Fruit fly (Drosophila melanogaster) whole organism, wandering third instar larva: Measurements from ENCODE around the gene Pgk.

Experiments used
- Abd-B ChIP-seq: fragments of >200 bp; optimal IDR thresholded peaks from 2 replicates; lab custom pipeline; 2017; ENCODE audit warnings: missing biosample characterization, missing genetic modification characterization
- CG32264 ChIP-seq: fragments of 200-800 bp; sonication (Bioruptor generic); optimal IDR thresholded peaks from 2 replicates; lab custom pipeline; 2016; ENCODE audit warnings: missing biosample characterization, missing genetic modification characterization
- CG9705 ChIP-seq: fragments of 200-800 bp; sonication (Bioruptor generic); optimal IDR thresholded peaks from 2 replicates; lab custom pipeline; 2018; ENCODE audit warnings: missing biosample characterization, mild to moderate bottlenecking, missing genetic modification characterization
- Dfd ChIP-seq: fragments of >200 bp; optimal IDR thresholded peaks from 2 replicates; lab custom pipeline; 2017; ENCODE audit warnings: missing biosample characterization, missing genetic modification characterization
- Dif ChIP-seq: fragments of 200-275, 200-300 bp; sonication (Bioruptor generic); optimal IDR thresholded peaks from 2 replicates; lab custom pipeline; 2018; ENCODE audit warnings: missing biosample characterization, missing genetic modification characterization; ENCODE audit not compliant: partially characterized antibody
- GATAd ChIP-seq: sonication (Bioruptor generic); optimal IDR thresholded peaks from 2 replicates; lab custom pipeline; 2016; ENCODE audit warnings: missing biosample characterization, missing genetic modification characterization
- HLH106 ChIP-seq: fragments of 200-800 bp; optimal IDR thresholded peaks from 3 replicates; lab custom pipeline; 2019; ENCODE audit warnings: missing biosample characterization, mild to moderate bottlenecking, missing genetic modification characterization, moderate library complexity
- Hnf4 ChIP-seq: fragments of 200-800 bp; sonication (Bioruptor generic); optimal IDR thresholded peaks from 2 replicates; lab custom pipeline; 2016; ENCODE audit warnings: missing biosample characterization, mild to moderate bottlenecking, missing genetic modification characterization
- Hr78 ChIP-seq: fragments of >200 bp; optimal IDR thresholded peaks from 2 replicates; lab custom pipeline; 2017; ENCODE audit warnings: missing biosample characterization, missing genetic modification characterization
- Hr83 ChIP-seq: fragments of 200-300 bp; sonication (Bioruptor generic); optimal IDR thresholded peaks from 2 replicates; lab custom pipeline; 2016; ENCODE audit warnings: missing biosample characterization, mild to moderate bottlenecking, missing genetic modification characterization, moderate library complexity; ENCODE audit not compliant: poor library complexity, severe bottlenecking
- Jra ChIP-seq: sonication (Bioruptor generic); optimal IDR thresholded peaks from 2 replicates; lab custom pipeline; 2016; ENCODE audit warnings: missing biosample characterization, missing genetic modification characterization
- Myc ChIP-seq: fragments of >200 bp; optimal IDR thresholded peaks from 2 replicates; lab custom pipeline; 2017
- N ChIP-seq: fragments of >200 bp; optimal IDR thresholded peaks from 2 replicates; lab custom pipeline; 2018; ENCODE audit warnings: missing biosample characterization, missing external identifiers, missing genetic modification characterization
- OdsH ChIP-seq: fragments of 200-800 bp; sonication (Bioruptor generic); optimal IDR thresholded peaks from 2 replicates; lab custom pipeline; 2016; ENCODE audit warnings: missing biosample characterization, mild to moderate bottlenecking, missing genetic modification characterization
- Rel ChIP-seq, 2 experiments: fragments of 200-800 bp; sonication (Bioruptor generic) in 1 of 2; optimal IDR thresholded peaks; 2 replicates in 1 of 2; 3 replicates in 1 of 2; lab custom pipeline; 2016 to 2019; ENCODE audit warnings: mild to moderate bottlenecking in 2 of 2, missing biosample characterization in 2 of 2, missing genetic modification characterization in 2 of 2, moderate library complexity in 1 of 2
- Sp1 ChIP-seq: fragments of 200-800 bp; sonication (Bioruptor generic); optimal IDR thresholded peaks from 3 replicates; lab custom pipeline; 2019; ENCODE audit warnings: missing biosample characterization, mild to moderate bottlenecking, missing genetic modification characterization, moderate library complexity
- Vsx2 ChIP-seq: fragments of 200-300, 225-300 bp; sonication (Bioruptor generic); optimal IDR thresholded peaks from 2 replicates; lab custom pipeline; 2018; ENCODE audit warnings: missing biosample characterization, missing genetic modification characterization; ENCODE audit not compliant: partially characterized antibody
- br ChIP-seq: fragments of 200-800 bp; sonication (Bioruptor generic); optimal IDR thresholded peaks from 2 replicates; lab custom pipeline; 2016; ENCODE audit warnings: missing biosample characterization, missing genetic modification characterization
- brk ChIP-seq: fragments of 200-800 bp; sonication (Bioruptor generic); optimal IDR thresholded peaks from 2 replicates; lab custom pipeline; 2016; ENCODE audit warnings: missing biosample characterization, mild to moderate bottlenecking, missing genetic modification characterization
- dl ChIP-seq, 2 experiments: fragments of 175-275, 200-275 bp in 1 of 2; fragments of 200-275 bp in 1 of 2; sonication (Bioruptor generic); optimal IDR thresholded peaks; lab custom pipeline; 2018; ENCODE audit warnings: mild to moderate bottlenecking in 2 of 2, missing biosample characterization in 2 of 2, missing genetic modification characterization in 2 of 2, moderate library complexity in 2 of 2; ENCODE audit not compliant: partially characterized antibody in 2 of 2, insufficient read depth in 1 of 2
- dmrt93B ChIP-seq: fragments of 200-800 bp; sonication (Bioruptor generic); optimal IDR thresholded peaks from 2 replicates; lab custom pipeline; 2018; ENCODE audit warnings: missing biosample characterization, mild to moderate bottlenecking, missing genetic modification characterization
- dsf ChIP-seq: sonication (Bioruptor generic); optimal IDR thresholded peaks from 2 replicates; lab custom pipeline; 2016; ENCODE audit warnings: missing biosample characterization, missing genetic modification characterization, borderline replicate concordance
- ey ChIP-seq: fragments of 200-800 bp; sonication (Bioruptor generic); optimal IDR thresholded peaks from 2 replicates; lab custom pipeline; 2016; ENCODE audit warnings: missing biosample characterization, missing genetic modification characterization
- foxo ChIP-seq, 2 experiments: fragments of 200-800 bp; sonication (Bioruptor generic); optimal IDR thresholded peaks; 2 replicates in 1 of 2; 3 replicates in 1 of 2; lab custom pipeline; 2016 to 2017; ENCODE audit warnings: missing biosample characterization in 2 of 2, missing genetic modification characterization in 2 of 2
- fru ChIP-seq: fragments of 200-800 bp; sonication (Bioruptor generic); optimal IDR thresholded peaks from 3 replicates; lab custom pipeline; 2016; ENCODE audit warnings: missing biosample characterization, mild to moderate bottlenecking, missing genetic modification characterization
- h ChIP-seq: fragments of 200-800 bp; sonication (Bioruptor generic); optimal IDR thresholded peaks from 3 replicates; lab custom pipeline; 2016; ENCODE audit warnings: missing biosample characterization, mild to moderate bottlenecking, missing genetic modification characterization
- jim ChIP-seq: fragments of 175-275, 200-325 bp; sonication (Bioruptor generic); optimal IDR thresholded peaks from 2 replicates; lab custom pipeline; 2016; ENCODE audit warnings: missing biosample characterization, mild to moderate bottlenecking, missing genetic modification characterization
- lola ChIP-seq: fragments of >200 bp; optimal IDR thresholded peaks from 2 replicates; lab custom pipeline; 2017; ENCODE audit warnings: missing biosample characterization, missing genetic modification characterization
- pan ChIP-seq: fragments of >200 bp; optimal IDR thresholded peaks from 2 replicates; lab custom pipeline; 2017
- psq ChIP-seq: fragments of 200-800 bp; sonication (Bioruptor generic); optimal IDR thresholded peaks from 3 replicates; lab custom pipeline; 2017; ENCODE audit warnings: missing biosample characterization, mild to moderate bottlenecking, missing genetic modification characterization, moderate library complexity
- rgr ChIP-seq: fragments of 200-800 bp; sonication (Bioruptor generic); optimal IDR thresholded peaks from 3 replicates; lab custom pipeline; 2016; ENCODE audit warnings: missing biosample characterization, mild to moderate bottlenecking, missing genetic modification characterization
- sage ChIP-seq: fragments of 200-800 bp; sonication (Bioruptor generic); optimal IDR thresholded peaks from 2 replicates; lab custom pipeline; 2016; ENCODE audit warnings: missing biosample characterization, mild to moderate bottlenecking, missing genetic modification characterization
- sv ChIP-seq: fragments of 200-800 bp; sonication (Bioruptor generic); optimal IDR thresholded peaks from 3 replicates; lab custom pipeline; 2016; ENCODE audit warnings: missing biosample characterization, missing genetic modification characterization
- usp ChIP-seq: fragments of >200 bp; optimal IDR thresholded peaks from 2 replicates; lab custom pipeline; 2017; ENCODE audit warnings: missing biosample characterization, missing genetic modification characterization

The Pgk gene

DNA sequence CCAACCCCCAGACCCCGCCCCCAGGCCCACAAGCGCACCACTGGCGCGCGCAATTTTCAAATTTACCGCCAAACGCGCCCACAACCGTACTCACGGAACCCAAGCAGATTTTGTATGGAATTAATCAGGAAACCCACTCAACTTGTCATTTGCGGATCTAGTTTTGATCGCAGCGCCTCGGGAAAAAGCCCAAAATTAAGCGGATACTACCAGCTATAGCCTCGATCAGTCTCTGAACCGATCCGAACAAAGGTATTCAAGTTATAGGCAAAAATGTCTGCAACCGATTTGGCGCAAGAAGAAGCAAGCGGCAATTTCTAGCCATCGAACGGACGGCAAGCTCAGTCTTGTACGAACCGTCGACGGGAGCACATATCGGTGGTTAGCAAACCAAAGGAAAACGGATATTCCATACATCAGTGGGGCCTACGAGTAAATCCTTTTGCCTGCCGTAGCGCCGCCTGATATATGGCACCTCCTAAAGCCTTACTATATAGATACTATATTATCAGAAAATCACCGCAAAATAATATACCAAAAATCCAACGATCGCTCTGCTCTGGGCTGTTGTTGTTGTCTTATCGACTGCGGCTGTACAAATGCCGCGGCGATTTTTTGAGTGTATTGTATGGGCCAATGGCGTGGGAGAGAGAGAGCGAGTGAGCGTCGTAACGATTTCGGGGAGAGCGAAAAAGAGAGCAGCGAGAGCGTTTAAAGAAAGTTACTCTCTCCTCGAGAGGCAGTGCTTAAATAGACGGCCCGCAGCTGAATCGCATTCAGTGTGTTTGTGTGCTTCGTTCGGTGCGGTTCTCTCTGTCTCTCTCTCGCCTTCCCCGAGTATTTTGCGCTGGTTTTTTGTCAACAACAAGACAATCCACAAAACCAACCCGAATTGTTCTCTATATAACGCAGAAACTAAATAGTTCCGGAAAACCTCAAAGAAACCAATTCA, at the start of gene Pgk:
Gene Pgk, minus strand, starts transcription at position 609 of the 952 bp plus-strand sequence.
- TF ChIP-seq br (GFP tag; lab: Kevin White, UChicago) (peak; percentile 61), dl (GFP tag; optimal IDR thresholded peaks at IDR 0.05; lab: Kevin White, UChicago; ENCODE audit: insufficient read depth in 1 of 2, partially characterized antibody in 2 of 2) (peak; percentile 98 to 99), OdsH (GFP tag; lab: Kevin White, UChicago) (peak; percentile 20), sv (GFP tag; lab: Kevin White, UChicago) (peak; percentile 54), fru (GFP tag; lab: Kevin White, UChicago) (peak; percentile 66), HLH106 (peak; percentile 59), lola (GFP tag; lab: Kevin White, UChicago) (no peak), usp (GFP tag; lab: Kevin White, UChicago) (no peak), Sp1 (GFP tag; lab: Kevin White, UChicago) (peak; percentile 87), GATAd (no peak), Vsx2 (GFP tag; lab: Kevin White, UChicago) (no peak), pan (no peak), foxo (GFP tag; optimal IDR thresholded peaks at IDR 0.05; lab: Kevin White, UChicago) (peak; percentile 38 to 47), Hnf4 (GFP tag; lab: Kevin White, UChicago) (peak; percentile 78), Jra (peak; percentile 43), ey (GFP tag; lab: Kevin White, UChicago) (peak; percentile 35), Hr83 (GFP tag; lab: Kevin White, UChicago) (peak; percentile 85), N (GFP tag; lab: Kevin White, UChicago) (no peak), Dif (peak; percentile 100), h (peak; percentile 79), brk (GFP tag; lab: Kevin White, UChicago) (peak; percentile 44), Rel (GFP tag; optimal IDR thresholded peaks at IDR 0.05; lab: Kevin White, UChicago) (peak; percentile 66), Rel (tag; optimal IDR thresholded peaks at IDR 0.05; lab: Kevin White, UChicago) (peak; percentile 63), psq (GFP tag; lab: Kevin White, UChicago) (peak; percentile 27), CG9705 (GFP tag; lab: Kevin White, UChicago) (no peak), CG32264 (GFP tag; lab: Kevin White, UChicago) (peak; percentile 64), jim (peak; percentile 49), rgr (GFP tag; lab: Kevin White, UChicago) (peak; percentile 62), Dfd (GFP tag; lab: Kevin White, UChicago) (no peak), dsf (peak; percentile 47), sage (GFP tag; lab: Kevin White, UChicago) (peak; percentile 80), Myc (lab: Kevin White, UChicago) (no peak)
- TF ChIP-seq, all 38 proteins: peak for 22

DNA sequence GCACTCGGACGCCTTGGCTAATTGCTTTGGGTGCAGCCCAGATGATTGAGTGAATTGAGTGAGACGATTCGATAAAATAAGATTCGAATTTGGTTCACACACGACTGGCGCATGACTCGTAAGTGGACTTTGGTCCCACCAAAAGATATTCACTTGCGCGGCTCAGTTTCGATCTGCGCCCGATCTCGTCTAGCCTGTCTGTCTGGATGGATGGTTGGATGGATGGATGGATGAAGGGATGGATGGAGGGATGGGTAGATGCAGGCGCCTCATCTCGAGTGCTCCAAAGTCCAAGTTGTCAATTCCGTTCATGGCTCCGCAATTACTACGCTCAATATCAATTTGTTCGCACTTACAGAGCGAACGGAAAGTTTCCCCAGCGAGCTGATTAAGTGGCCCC, 49.7 kb upstream of the Pgk start:
- TF ChIP-seq pan, result no peak
- no peak for TF ChIP-seq dl (GFP tag; optimal IDR thresholded peaks at IDR 0.05; lab: Kevin White, UChicago; ENCODE audit: insufficient read depth in 1 of 2, partially characterized antibody in 2 of 2)
- TF ChIP-seq Hr78 (GFP tag; lab: Kevin White, UChicago), result no peak
- TF ChIP-seq ey (GFP tag; lab: Kevin White, UChicago), result no peak
- no peak for TF ChIP-seq Vsx2 (GFP tag; lab: Kevin White, UChicago)
- TF ChIP-seq CG9705 (GFP tag; lab: Kevin White, UChicago), result no peak
- TF ChIP-seq HLH106, result no peak
- no peak for TF ChIP-seq Jra

DNA sequence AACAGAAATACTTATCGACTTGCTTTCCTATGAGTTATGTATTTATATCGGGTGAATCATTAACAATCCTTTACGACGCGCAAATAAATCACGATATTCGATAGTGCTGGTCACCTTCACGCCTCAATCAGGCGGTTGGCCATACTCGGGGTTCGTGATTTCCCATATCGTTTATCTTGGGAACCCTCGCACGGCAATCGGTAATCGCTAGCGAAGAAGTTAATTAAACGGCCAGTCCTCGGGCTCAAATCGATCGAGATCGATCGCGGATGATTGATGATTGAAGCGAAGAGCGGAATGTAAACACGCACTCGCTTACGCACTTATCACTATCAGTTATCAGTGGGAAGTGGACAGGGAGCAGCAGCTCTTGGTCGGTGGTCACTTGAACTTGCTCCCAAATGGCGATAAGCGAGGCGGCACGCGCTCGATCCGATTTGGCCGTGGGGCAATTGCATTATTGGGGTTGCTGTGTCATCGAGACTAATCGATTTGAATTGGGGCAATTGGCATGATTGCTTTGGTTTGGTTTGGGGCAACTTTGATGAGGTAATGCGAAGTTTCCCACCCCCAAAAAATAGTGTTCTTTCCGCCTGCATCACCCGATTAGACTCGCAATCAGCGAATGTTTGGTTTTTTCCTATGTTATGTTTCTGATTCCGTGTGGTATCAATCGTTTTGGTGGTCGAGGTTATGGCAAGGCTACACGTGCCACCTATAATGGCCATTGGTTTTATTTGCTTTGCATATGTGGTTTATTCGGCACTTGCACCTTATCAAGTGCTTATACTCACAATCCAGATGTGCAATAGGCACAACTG, 48.3 kb upstream of the Pgk start:
- TF ChIP-seq brk (GFP tag; lab: Kevin White, UChicago) (no peak), h (peak; percentile 28), Rel (GFP tag; optimal IDR thresholded peaks at IDR 0.05; lab: Kevin White, UChicago) (no peak), Rel (tag; optimal IDR thresholded peaks at IDR 0.05; lab: Kevin White, UChicago) (no peak), Abd-B (GFP tag; lab: Kevin White, UChicago) (no peak), psq (GFP tag; lab: Kevin White, UChicago) (no peak), dmrt93B (GFP tag; lab: Kevin White, UChicago) (no peak), Myc (lab: Kevin White, UChicago) (no peak), Sp1 (GFP tag; lab: Kevin White, UChicago) (no peak)
